Fruit fly (Drosophila melanogaster) ovary, adult (tissue): Measurements from ENCODE around the gene Adar.

Experiments
- CG17801 ChIP-seq: fragments of 200-800 bp; optimal IDR thresholded peaks from 2 replicates; lab custom pipeline; 2019; ENCODE audit warnings: missing biosample characterization, mild to moderate bottlenecking, missing genetic modification characterization, moderate library complexity; ENCODE audit not compliant: partially characterized antibody

Gene Adar

dm6 chrX:1773532-1774346 is at the start of gene Adar, which contains the start of gene prage:
Gene Adar, plus strand, starts transcription at chrX:1773725.
Gene prage, plus strand, starts transcription at chrX:1773719.
- TF ChIP-seq CG17801 (GFP tag; lab: Kevin White, UChicago): no peak

dm6 chrX:1735083-1735482 is 38.4 kb upstream of the Adar start:
- TF ChIP-seq CG17801 (GFP tag; lab: Kevin White, UChicago): no peak

- TF ChIP-seq CG17801 (GFP tag; lab: Kevin White, UChicago): no peak
Observed at dm6 chrX:1753938-1754566, 19.5 kb upstream of the Adar start, which contains the start of gene Scgdelta. Gene Scgdelta, minus strand, starts transcription at chrX:1754065.

dm6 chrX:1772626-1773025 is 899 bp upstream of the Adar start:
- TF ChIP-seq CG17801 (GFP tag; lab: Kevin White, UChicago): peak; percentile 3

dm6 chrX:1774347-1774829 is 863 bp downstream of the Adar start:
- no peak for TF ChIP-seq CG17801 (GFP tag; lab: Kevin White, UChicago)

dm6 chrX:1789266-1789665 is 15.7 kb downstream of the Adar start, which contains the start of gene CG32806:
Gene CG32806, plus strand, starts transcription at chrX:1789566.
- TF ChIP-seq CG17801 (GFP tag; lab: Kevin White, UChicago): no peak

dm6 chrX:1793793-1794358 is 20.4 kb downstream of the Adar start:
- TF ChIP-seq CG17801 (GFP tag; lab: Kevin White, UChicago): no peak

DNA sequence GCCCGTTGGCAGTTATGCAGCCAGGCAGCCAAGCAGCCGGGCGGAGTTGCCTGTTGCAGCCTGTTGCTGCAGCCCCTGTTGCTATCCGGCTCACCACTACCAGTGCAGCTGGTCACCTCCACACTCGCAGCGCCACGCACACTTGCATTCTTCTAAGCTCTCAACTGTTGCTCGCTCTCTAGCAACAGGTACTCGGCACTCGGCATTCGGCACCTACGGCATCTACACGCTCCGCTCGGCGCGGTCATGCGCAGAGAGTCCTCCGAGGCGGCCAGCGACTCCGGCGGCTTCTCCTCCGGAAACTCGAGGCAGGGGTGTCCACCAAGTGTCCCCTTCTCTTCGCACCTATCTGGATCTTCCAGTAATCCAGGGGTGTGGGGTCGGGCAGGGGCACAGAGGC is 37.6 kb downstream of the Adar start:
- TF ChIP-seq CG17801 (GFP tag; lab: Kevin White, UChicago): no peak

DNA sequence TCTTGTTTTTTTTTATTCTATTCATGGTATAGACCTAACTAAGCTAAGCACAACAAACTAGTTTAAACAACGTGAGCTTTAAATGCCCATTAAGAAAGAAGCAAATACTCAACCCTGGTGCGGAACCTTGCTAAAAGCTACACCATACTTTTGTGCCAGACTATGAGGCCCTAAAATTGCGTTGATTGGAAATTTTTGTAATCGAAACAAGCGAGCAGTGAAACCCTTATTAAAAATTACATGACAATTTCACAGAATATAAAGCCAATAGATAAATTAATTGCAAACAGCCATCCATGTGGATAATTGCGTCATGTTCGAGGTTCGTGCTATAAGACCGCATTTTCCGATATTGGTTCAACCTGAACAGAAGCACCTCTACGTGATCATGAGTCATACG is 45.5 kb downstream of the Adar start:
- TF ChIP-seq CG17801 (GFP tag; lab: Kevin White, UChicago): peak; percentile 4

- no peak for TF ChIP-seq CG17801 (GFP tag; lab: Kevin White, UChicago)
Observed at dm6 chrX:1820241-1820640, 46.7 kb downstream of the Adar start, which contains the start of gene CG14810. Gene CG14810, minus strand, starts transcription at chrX:1820341.

dm6 chrX:1821039-1821438 is 47.5 kb downstream of the Adar start:
- TF ChIP-seq CG17801 (GFP tag; lab: Kevin White, UChicago): no peak

- no peak for TF ChIP-seq CG17801 (GFP tag; lab: Kevin White, UChicago)
Observed at dm6 chrX:1822281-1822680, 48.8 kb downstream of the Adar start, which contains the start of gene CG14811. Gene CG14811, minus strand, starts transcription at chrX:1822381.

DNA sequence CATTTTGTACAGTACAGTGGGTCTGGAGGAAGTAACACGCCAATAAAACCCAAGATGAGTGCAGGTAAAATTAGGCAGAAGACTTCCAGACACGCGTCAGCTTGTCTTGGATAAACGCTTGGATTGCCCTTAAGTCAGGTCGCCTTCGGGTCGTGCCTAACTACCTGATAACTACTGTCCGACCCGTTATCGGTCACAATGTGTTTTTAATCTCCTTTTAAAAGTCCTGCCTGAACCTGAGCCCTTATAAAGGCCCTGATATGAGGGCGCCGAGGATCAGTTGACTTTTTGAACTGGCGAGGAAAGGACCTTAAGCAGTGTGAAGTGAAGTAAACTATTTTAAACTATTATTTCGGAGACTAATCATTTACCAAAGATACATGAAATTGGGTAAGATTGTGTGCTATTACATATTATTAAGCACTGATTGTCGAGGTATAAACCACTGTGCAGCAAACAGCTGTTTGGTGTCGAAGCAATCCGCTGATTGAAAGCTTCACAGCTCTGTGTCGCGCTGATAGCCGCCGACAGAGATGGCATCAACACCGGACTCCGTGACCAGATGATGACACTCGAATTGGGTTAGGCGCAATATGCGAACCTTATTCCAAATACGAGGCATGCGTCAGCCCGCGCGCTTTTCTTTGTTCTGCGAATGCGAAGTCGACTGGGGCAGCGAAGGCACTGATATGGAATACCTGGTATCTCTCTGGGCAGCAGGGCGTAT is 50.5 kb downstream of the Adar start:
- TF ChIP-seq CG17801 (GFP tag; lab: Kevin White, UChicago): no peak

DNA sequence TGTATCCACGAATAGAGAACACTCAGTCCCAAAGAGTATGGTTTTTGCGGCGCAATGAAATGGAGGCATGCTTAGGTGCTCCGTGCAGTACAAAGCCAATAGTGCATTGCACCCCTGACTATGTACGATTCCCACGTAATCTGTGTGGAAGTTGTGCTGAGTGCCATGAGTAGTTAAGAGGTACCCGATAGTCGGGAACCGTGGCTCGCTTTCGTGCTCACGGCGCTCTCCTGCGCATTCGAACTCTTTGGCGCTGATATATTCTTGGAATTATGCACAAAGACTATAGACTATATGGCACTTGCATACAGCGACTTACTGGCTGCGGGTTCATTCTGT is 51.1 kb downstream of the Adar start:
- TF ChIP-seq CG17801 (GFP tag; lab: Kevin White, UChicago): no peak
